Worm (Caenorhabditis elegans): ENCODE data around the gene obr-3.

Gene obr-3

DNA sequence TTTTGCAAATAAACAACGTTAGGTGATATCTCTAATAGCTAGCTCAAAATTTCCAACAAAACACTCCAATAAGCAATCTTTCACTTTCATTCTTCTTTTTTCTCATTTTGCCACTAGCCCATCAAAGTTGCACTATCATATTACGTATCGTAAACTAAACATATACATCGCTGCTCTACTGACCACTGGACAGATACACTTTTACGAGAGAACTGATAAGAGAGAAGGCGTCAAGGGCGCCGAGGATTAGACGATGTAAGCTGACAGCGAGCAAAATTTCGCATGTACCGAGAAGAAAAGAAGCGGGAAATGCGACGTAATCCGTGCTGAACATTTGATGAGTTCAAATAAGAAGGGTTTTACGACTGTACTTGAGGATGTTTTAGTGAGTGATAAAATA, 41.9 kb upstream of the obr-3 start (continued):
- TF ChIP-seq akir-1 (GFP tag; optimal IDR thresholded peaks at IDR 0.05), result no peak
- no peak for TF ChIP-seq hlh-26 (GFP tag; conservative IDR thresholded peaks at IDR 0.05)
- TF ChIP-seq let-526 (GFP tag; IDR thresholded peaks at IDR 0.05), result no peak
- TF ChIP-seq nhr-179 (tag; optimal IDR thresholded peaks at IDR 0.05), result no peak
- no peak for TF ChIP-seq rec-8 (tag; optimal IDR thresholded peaks at IDR 0.05)
- no peak for TF ChIP-seq mcd-1 (GFP tag; IDR thresholded peaks at IDR 0.05)
- TF ChIP-seq aptf-3 (GFP tag; IDR thresholded peaks at IDR 0.05), result no peak
- TF ChIP-seq lsl-1 (GFP tag; optimal IDR thresholded peaks at IDR 0.05), result no peak

DNA sequence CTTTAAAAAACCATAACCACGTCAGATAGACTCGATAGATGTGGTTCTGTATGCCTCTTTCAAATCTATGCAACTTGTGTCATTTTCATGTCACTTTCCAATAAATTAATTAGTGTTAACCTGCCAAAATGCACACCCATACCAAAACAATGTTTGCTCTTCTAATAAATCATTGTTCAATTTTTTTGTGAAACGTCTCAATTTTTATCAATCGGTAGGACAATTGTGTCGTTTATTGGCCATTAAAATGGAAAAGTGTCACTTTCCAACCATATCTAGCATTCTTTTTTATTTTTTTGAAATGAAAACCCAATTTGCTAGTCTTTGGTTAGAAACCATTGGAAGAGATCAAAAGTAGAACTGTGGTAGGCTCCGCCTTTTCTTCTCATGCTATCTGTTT, 40.7 kb upstream of the obr-3 start:
- peak; percentile 65 for TF ChIP-seq nhr-80 (tag; optimal IDR thresholded peaks at IDR 0.05)
- no peak for TF ChIP-seq xnd-1 (tag; optimal IDR thresholded peaks at IDR 0.05)

DNA sequence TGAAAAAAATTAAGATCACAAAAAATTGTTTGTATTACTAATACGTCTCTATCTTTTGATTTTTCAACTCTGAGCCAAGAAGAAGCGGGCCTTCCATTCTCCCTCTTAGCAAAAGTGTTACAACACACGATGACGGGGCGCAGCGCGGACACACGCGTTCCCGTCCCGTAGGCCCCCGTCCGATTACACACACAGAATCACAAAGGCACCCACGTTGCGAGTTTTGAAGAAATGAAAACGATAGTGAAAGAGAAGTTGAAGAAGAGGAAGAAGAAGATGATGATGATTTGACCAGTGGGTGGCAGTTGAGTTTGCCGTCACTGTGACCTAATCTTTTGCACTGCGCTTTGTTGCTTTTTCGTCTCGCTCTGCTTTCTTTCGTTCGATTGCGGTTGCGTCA, 36.4 kb upstream of the obr-3 start:
- no peak for TF ChIP-seq madf-10 (tag; optimal IDR thresholded peaks at IDR 0.05)
- TF ChIP-seq ekl-4 (GFP tag; IDR thresholded peaks at IDR 0.05), result no peak
- TF ChIP-seq F33H1.4 (GFP tag; IDR thresholded peaks at IDR 0.05), result no peak
- TF ChIP-seq egrh-3 (GFP tag; IDR thresholded peaks at IDR 0.05), result no peak

DNA sequence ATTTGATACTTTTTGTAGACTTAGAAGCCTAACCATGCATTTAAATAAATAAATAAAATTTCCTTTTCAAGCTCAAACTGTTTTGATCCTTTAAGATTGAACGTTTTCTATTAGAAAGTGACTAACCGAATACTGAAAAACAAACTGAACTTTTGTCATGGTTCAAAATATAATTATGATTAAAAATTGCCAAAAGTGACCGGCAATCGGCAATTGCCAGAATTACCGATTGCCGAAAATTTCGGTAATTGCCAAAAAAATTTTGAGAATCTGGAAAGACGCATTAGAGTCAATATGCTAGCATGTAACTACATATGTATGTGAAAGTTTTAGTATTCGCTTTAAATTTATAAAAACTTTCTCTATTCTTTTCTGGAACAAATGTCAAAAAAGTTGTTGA, 34.0 kb upstream of the obr-3 start, which contains the start of gene M03B6.5:
M03B6.5 (plus strand) TSS at position 301 of the 400 bp plus-strand sequence.
- TF ChIP-seq lin-35 (GFP tag; optimal IDR thresholded peaks at IDR 0.05) (no peak), ztf-22 (GFP tag; optimal IDR thresholded peaks at IDR 0.05) (no peak), ztf-28 (GFP tag; IDR thresholded peaks at IDR 0.05) (no peak), akir-1 (GFP tag; optimal IDR thresholded peaks at IDR 0.05) (no peak), lsy-27 (tag; optimal IDR thresholded peaks at IDR 0.05; ENCODE audit: borderline replicate concordance, insufficient read depth) (no peak), ceh-91 (GFP tag; IDR thresholded peaks at IDR 0.05) (no peak), die-1 (tag; optimal IDR thresholded peaks at IDR 0.05) (no peak), ets-4 (GFP tag; optimal IDR thresholded peaks at IDR 0.05) (no peak), gei-17 (GFP tag; optimal IDR thresholded peaks at IDR 0.05) (no peak), hsf-1 (GFP tag; IDR thresholded peaks at IDR 0.05) (no peak), nhr-27 (tag; optimal IDR thresholded peaks at IDR 0.05) (no peak), madf-8 (GFP tag; conservative IDR thresholded peaks at IDR 0.05) (no peak), mxl-1 (tag; optimal IDR thresholded peaks at IDR 0.05) (no peak)

DNA sequence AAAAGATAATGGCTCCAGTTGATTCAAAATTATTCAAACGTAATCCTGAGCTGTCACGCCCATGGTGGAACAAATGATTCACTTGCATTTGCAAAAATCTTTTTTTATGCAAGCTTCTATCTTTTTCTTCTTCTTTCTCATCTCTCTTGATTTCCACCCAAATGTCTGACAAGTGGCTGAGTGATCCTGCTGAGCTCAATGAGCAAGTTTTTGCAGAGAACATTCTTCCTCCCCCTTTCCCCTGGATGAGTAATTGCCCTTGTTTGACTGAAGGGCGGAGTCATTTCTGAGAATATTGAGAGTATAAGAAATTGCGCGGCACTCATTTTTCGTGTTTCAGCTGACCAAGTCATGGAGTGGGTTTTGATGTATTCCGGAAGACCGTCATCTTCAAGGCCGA, 31.6 kb upstream of the obr-3 start, which contains the start of gene M03B6.1:
M03B6.1 (plus strand) TSS at position 334 of the 400 bp plus-strand sequence.
- TF ChIP-seq zfh-2 (GFP tag; conservative IDR thresholded peaks at IDR 0.05) (no peak), mxl-1 (tag; optimal IDR thresholded peaks at IDR 0.05) (no peak), F23B12.7 (tag; optimal IDR thresholded peaks at IDR 0.05; ENCODE audit: insufficient read depth) (no peak), atf-7 (tag; optimal IDR thresholded peaks at IDR 0.05) (no peak), ceh-91 (GFP tag; IDR thresholded peaks at IDR 0.05) (no peak), somi-1 (GFP tag; optimal IDR thresholded peaks at IDR 0.05) (no peak), hrde-1 (tag; optimal IDR thresholded peaks at IDR 0.05; ENCODE audit: borderline replicate concordance) (no peak), nfyb-1 (GFP tag; IDR thresholded peaks at IDR 0.05) (no peak), attf-3 (GFP tag; conservative IDR thresholded peaks at IDR 0.05) (no peak), ceh-40 (GFP tag; IDR thresholded peaks at IDR 0.05) (no peak), ztf-18 (tag; optimal IDR thresholded peaks at IDR 0.05) (no peak), ceh-27 (GFP tag; optimal IDR thresholded peaks at IDR 0.05) (no peak), pbrm-1 (GFP tag; IDR thresholded peaks at IDR 0.05) (no peak), cebp-2 (GFP tag; IDR thresholded peaks at IDR 0.05) (no peak), him-1 (tag; optimal IDR thresholded peaks at IDR 0.05) (no peak), mes-4 (tag; optimal IDR thresholded peaks at IDR 0.05) (no peak), rcor-1 (GFP tag; IDR thresholded peaks at IDR 0.05) (no peak), B0035.1 (tag; optimal IDR thresholded peaks at IDR 0.05) (no peak), aptf-3 (GFP tag; IDR thresholded peaks at IDR 0.05) (no peak), zim-3 (tag; optimal IDR thresholded peaks at IDR 0.05) (no peak)
